Worm (Caenorhabditis elegans): ENCODE measurements around the gene elpc-3.

elpc-3 gene

DNA sequence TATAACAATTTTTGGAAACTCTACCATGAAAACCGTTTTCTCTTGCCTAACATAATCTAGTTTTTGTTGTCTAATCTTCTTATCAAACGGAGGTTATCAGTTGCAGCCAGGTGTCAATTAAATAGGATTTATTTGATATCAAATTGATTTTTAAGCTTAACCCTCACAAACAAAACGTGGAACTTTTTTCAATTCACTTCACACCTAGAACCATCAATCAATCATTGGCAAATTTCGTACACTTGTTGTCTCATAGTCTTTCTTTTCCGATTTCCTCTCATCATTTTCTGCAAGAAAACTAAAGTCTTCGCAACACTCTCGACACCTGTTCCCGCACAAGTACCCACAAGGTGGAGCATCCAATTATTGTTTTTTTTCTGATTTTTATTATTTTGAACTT, 27.5 kb upstream of the elpc-3 start:
- no peak for TF ChIP-seq Y75B8A.6 (GFP tag; IDR thresholded peaks at IDR 0.05)
- TF ChIP-seq saeg-2 (GFP tag; IDR thresholded peaks at IDR 0.05): no peak
- TF ChIP-seq lin-15B (tag; optimal IDR thresholded peaks at IDR 0.05): no peak
- no peak for TF ChIP-seq mdl-1 (tag; optimal IDR thresholded peaks at IDR 0.05)
- no peak for TF ChIP-seq ztf-11 (tag; optimal IDR thresholded peaks at IDR 0.05)
- peak; percentile 87 for TF ChIP-seq dmd-6 (GFP tag; IDR thresholded peaks at IDR 0.05)
- TF ChIP-seq nhr-48 (tag; optimal IDR thresholded peaks at IDR 0.05): no peak
- TF ChIP-seq daf-12 (tag; optimal IDR thresholded peaks at IDR 0.05): no peak
- no peak for TF ChIP-seq lin-39 (tag; optimal IDR thresholded peaks at IDR 0.05)
- no peak for TF ChIP-seq F10B5.3 (tag; optimal IDR thresholded peaks at IDR 0.05)
- peak in 1 of 2 experiments; percentile 65 for TF ChIP-seq daf-16 (GFP tag; optimal IDR thresholded peaks at IDR 0.05)
- TF ChIP-seq daf-16 (tag; optimal IDR thresholded peaks at IDR 0.05): no peak
- TF ChIP-seq nhr-76 (tag; optimal IDR thresholded peaks at IDR 0.05): no peak
- TF ChIP-seq hlh-11 (tag; optimal IDR thresholded peaks at IDR 0.05): no peak
- no peak for TF ChIP-seq hmg-1.1 (GFP tag; IDR thresholded peaks at IDR 0.05)
- no peak for TF ChIP-seq ZK337.2 (GFP tag; IDR thresholded peaks at IDR 0.05)
- no peak for TF ChIP-seq nhr-10 (tag; optimal IDR thresholded peaks at IDR 0.05)
- peak; percentile 3 for TF ChIP-seq pqm-1 (tag; optimal IDR thresholded peaks at IDR 0.05)
- no peak for TF ChIP-seq spr-1 (tag; optimal IDR thresholded peaks at IDR 0.05)
- TF ChIP-seq unc-62 (GFP tag; optimal IDR thresholded peaks at IDR 0.05 in 1 of 2): peak in 1 of 2 experiments; percentile 58
- TF ChIP-seq unc-62 (tag; optimal IDR thresholded peaks at IDR 0.05): no peak
- peak; percentile 15 for TF ChIP-seq dve-1 (tag; optimal IDR thresholded peaks at IDR 0.05; ENCODE audit: insufficient read depth)

ce11 chrV:12199474-12199873, 18.3 kb upstream of the elpc-3 start:
- TF ChIP-seq lsy-2 (tag; optimal IDR thresholded peaks at IDR 0.05) (peak in 1 of 2 experiments; percentile 4), daf-16 (GFP tag; optimal IDR thresholded peaks at IDR 0.05) (no peak), daf-16 (tag; optimal IDR thresholded peaks at IDR 0.05) (no peak), nhr-102 (tag; optimal IDR thresholded peaks at IDR 0.05) (no peak), hlh-30 (tag; optimal IDR thresholded peaks at IDR 0.05; ENCODE audit: insufficient read depth) (peak; percentile 34), mxl-3 (GFP tag; optimal IDR thresholded peaks at IDR 0.05) (peak; percentile 77), nhr-48 (tag; optimal IDR thresholded peaks at IDR 0.05) (peak; percentile 60), ztf-11 (tag; optimal IDR thresholded peaks at IDR 0.05) (no peak), hlh-11 (tag; optimal IDR thresholded peaks at IDR 0.05) (peak; percentile 72), php-3 (GFP tag; IDR thresholded peaks at IDR 0.05) (0 out of 2 replicates have a peak, but pooled peaks have one; percentile 14), ces-1 (GFP tag; optimal IDR thresholded peaks at IDR 0.05) (no peak), ceh-20 (GFP tag; IDR thresholded peaks at IDR 0.05) (no peak), daf-19 (GFP tag; conservative IDR thresholded peaks at IDR 0.05) (no peak), mdl-1 (tag; optimal IDR thresholded peaks at IDR 0.05) (peak in 1 of 2 experiments; percentile 57), nhr-28 (tag; optimal IDR thresholded peaks at IDR 0.05) (peak; percentile 63)

ce11 chrV:12198545-12198944, 17.3 kb upstream of the elpc-3 start, which contains the start of gene lon-3:
lon-3 (minus strand) TSS chrV:12198645.
- no peak for TF ChIP-seq dmd-6 (GFP tag; IDR thresholded peaks at IDR 0.05)
- no peak for TF ChIP-seq D1046.2 (GFP tag; IDR thresholded peaks at IDR 0.05)
- TF ChIP-seq nhr-77 (tag; optimal IDR thresholded peaks at IDR 0.05): no peak
- TF ChIP-seq ceh-32 (tag; optimal IDR thresholded peaks at IDR 0.05; ENCODE audit: poor library complexity): no peak
- TF ChIP-seq sdz-12 (GFP tag; optimal IDR thresholded peaks at IDR 0.05): no peak
- no peak for TF ChIP-seq lin-1 (GFP tag; IDR thresholded peaks at IDR 0.05)
- no peak for TF ChIP-seq lir-3 (tag; optimal IDR thresholded peaks at IDR 0.05)
- TF ChIP-seq dmd-8 (GFP tag; IDR thresholded peaks at IDR 0.05): no peak
- TF ChIP-seq spr-1 (tag; optimal IDR thresholded peaks at IDR 0.05): no peak
- TF ChIP-seq zfp-3 (GFP tag; conservative IDR thresholded peaks at IDR 0.05): no peak

Measured in whole organism, L4 larva.